Worm (Caenorhabditis elegans) whole organism, L4 larva: ENCODE data around the gene irg-4.

ENCODE experiments used
- D1046.2 ChIP-seq: fragments of 200-800 bp; sonication (Bioruptor generic); IDR thresholded peaks from 2 replicates; pipeline ENCODE4 v1.3.6; 2022; ENCODE audit warnings: missing genetic modification characterization, missing compliant biosample characterization
- F49E8.2 ChIP-seq: sonication (generic microtip); optimal IDR thresholded peaks from 2 replicates; lab custom pipeline; 2016; ENCODE audit warnings: missing compliant biosample characterization, mild to moderate bottlenecking, missing genetic modification characterization, borderline replicate concordance
- Y5F2A.4 ChIP-seq: fragments of 200-800 bp; sonication (Bioruptor generic); optimal IDR thresholded peaks from 2 replicates; lab custom pipeline; 2018; ENCODE audit warnings: mild to moderate bottlenecking, missing genetic modification characterization, missing compliant biosample characterization
- dpl-1 ChIP-seq: fragments of 150-350 bp; optimal IDR thresholded peaks from 2 replicates; lab custom pipeline; 2014; ENCODE audit warnings: missing biosample characterization, missing genetic modification reagents, missing genetic modification characterization
- lin-39 ChIP-seq: fragments of 150-350 bp; optimal IDR thresholded peaks from 2 replicates; lab custom pipeline; 2014; ENCODE audit warnings: missing biosample characterization, missing genetic modification reagents, missing genetic modification characterization
- nhr-42 ChIP-seq: fragments of 200-800 bp; sonication (Bioruptor generic); IDR thresholded peaks from 2 replicates; pipeline ENCODE4 v1.3.6; 2022; ENCODE audit warnings: missing genetic modification characterization, missing compliant biosample characterization
- snpc-4 ChIP-seq: fragments of 150-350 bp; optimal IDR thresholded peaks from 2 replicates; lab custom pipeline; 2014; ENCODE audit warnings: missing biosample characterization, missing genetic modification characterization

DNA sequence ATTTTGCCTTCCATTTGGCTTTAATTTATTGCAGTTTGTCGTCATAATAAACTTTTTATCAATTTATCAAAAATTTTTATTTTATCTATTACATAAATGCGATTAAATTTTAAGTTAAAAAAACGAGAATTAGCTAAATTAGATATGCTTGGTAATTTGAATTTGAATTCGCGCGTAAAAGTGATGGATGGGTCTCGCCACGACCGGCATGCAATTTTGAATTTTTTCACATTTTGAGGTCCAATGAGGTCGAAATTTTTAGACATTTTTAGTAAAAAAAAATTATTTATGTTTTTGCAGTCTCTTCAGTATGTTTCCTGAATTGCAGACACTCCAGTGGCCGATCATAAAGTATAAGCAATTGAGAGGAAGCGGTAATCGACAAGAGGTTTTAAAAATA, 27.0 kb upstream of the irg-4 start, which contains the start of gene dsb-1:
- no peak for TF ChIP-seq lin-39 (tag; lab: Kevin White, UChicago)
- TF ChIP-seq nhr-42 = no peak
- TF ChIP-seq F49E8.2 (tag; lab: Kevin White, UChicago) = no peak
- no peak for TF ChIP-seq dpl-1
- no peak for TF ChIP-seq snpc-4 (tag; lab: Kevin White, UChicago)
- no peak for TF ChIP-seq Y5F2A.4 (GFP tag; lab: Kevin White, UChicago)
- TF ChIP-seq D1046.2 (GFP tag; lab: Robert Waterston, UW) = no peak
